Fruit fly (Drosophila melanogaster): ENCODE data around the gene Osi20.

DNA sequence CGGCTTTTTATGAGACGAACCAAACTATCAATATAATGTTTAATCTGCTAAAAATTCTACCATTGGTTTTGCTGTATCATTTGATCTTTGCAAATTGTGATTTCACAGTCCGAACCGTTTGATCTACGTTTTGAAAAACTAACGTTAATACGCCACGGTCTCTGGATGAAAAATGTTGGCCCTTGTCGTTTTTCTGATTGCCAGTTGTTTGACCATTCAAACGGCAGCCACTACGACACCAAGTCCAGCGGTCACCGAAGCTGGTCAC, 34.3 kb downstream of the Osi20 start, which contains the start of gene CG42564:
- no peak for TF ChIP-seq toe (GFP tag; optimal IDR thresholded peaks at IDR 0.05)
- TF ChIP-seq Clk (GFP tag; optimal IDR thresholded peaks at IDR 0.05) = no peak
- TF ChIP-seq CG1620 (GFP tag; optimal IDR thresholded peaks at IDR 0.05) = no peak
- TF ChIP-seq bab1 (GFP tag; optimal IDR thresholded peaks at IDR 0.05) = no peak
- no peak for TF ChIP-seq CG12768 (GFP tag; optimal IDR thresholded peaks at IDR 0.05)
